Worm (Caenorhabditis elegans) whole organism, late embryonic: ENCODE results near the gene T07C4.3.
A peak's percentile ranks its signal among the peaks of the same experiment; 100 is the strongest.

Experiments
- C08G9.2 ChIP-seq: sonication (generic microtip); optimal IDR thresholded peaks from 2 replicates; lab custom pipeline; 2016; ENCODE audit warnings: mild to moderate bottlenecking, missing genetic modification characterization, moderate library complexity, missing compliant biosample characterization
- C38D4.7 ChIP-seq: fragments of 200-800 bp; sonication (Bioruptor generic); optimal IDR thresholded peaks from 2 replicates; lab custom pipeline; 2018; ENCODE audit warnings: mild to moderate bottlenecking, missing genetic modification characterization, moderate library complexity, missing compliant biosample characterization
- F13H6.1 ChIP-seq: sonication (generic microtip); optimal IDR thresholded peaks from 2 replicates; lab custom pipeline; 2016; ENCODE audit warnings: missing genetic modification characterization, missing compliant biosample characterization
- K02D7.2 ChIP-seq: sonication (generic microtip); optimal IDR thresholded peaks from 2 replicates; lab custom pipeline; 2017; ENCODE audit warnings: mild to moderate bottlenecking, missing genetic modification characterization, missing compliant biosample characterization
- ahr-1 ChIP-seq: sonication (generic microtip); optimal IDR thresholded peaks from 2 replicates; lab custom pipeline; 2016; ENCODE audit warnings: missing genetic modification characterization, missing compliant biosample characterization
- ama-1 ChIP-seq: fragments of 150-350 bp; optimal IDR thresholded peaks from 2 replicates; lab custom pipeline; 2014
- ceh-14 ChIP-seq: sonication (generic microtip); optimal IDR thresholded peaks from 2 replicates; lab custom pipeline; 2016; ENCODE audit warnings: missing genotype, missing genetic modification characterization, missing compliant biosample characterization
- ceh-22 ChIP-seq: sonication (generic microtip); optimal IDR thresholded peaks from 2 replicates; lab custom pipeline; 2017; ENCODE audit warnings: missing biosample characterization, missing genetic modification characterization
- ceh-24 ChIP-seq: sonication (generic microtip); optimal IDR thresholded peaks from 2 replicates; lab custom pipeline; 2016; ENCODE audit warnings: mild to moderate bottlenecking, missing genetic modification characterization, missing compliant biosample characterization
- ceh-30 ChIP-seq: fragments of 150-350 bp; optimal IDR thresholded peaks from 2 replicates; lab custom pipeline; 2014; ENCODE audit warnings: missing biosample characterization, missing genetic modification characterization
- ceh-48 ChIP-seq: sonication (generic microtip); optimal IDR thresholded peaks from 2 replicates; lab custom pipeline; 2016; ENCODE audit warnings: missing genetic modification characterization, inconsistent platforms, missing compliant biosample characterization
- che-1 ChIP-seq: sonication (generic microtip); optimal IDR thresholded peaks from 2 replicates; lab custom pipeline; 2016; ENCODE audit warnings: mild to moderate bottlenecking, missing genetic modification characterization, missing compliant biosample characterization
- dmd-4 ChIP-seq: sonication (generic microtip); optimal IDR thresholded peaks from 2 replicates; lab custom pipeline; 2016; ENCODE audit warnings: borderline replicate concordance, missing genetic modification characterization, missing compliant biosample characterization
- dve-1 ChIP-seq: sonication (generic microtip); optimal IDR thresholded peaks from 2 replicates; lab custom pipeline; 2017; ENCODE audit warnings: antibody characterized with exemption, mild to moderate bottlenecking, missing genetic modification characterization, missing compliant biosample characterization
- elt-2 ChIP-seq: sonication (generic microtip); optimal IDR thresholded peaks from 2 replicates; lab custom pipeline; 2016; ENCODE audit warnings: missing genetic modification reagents, missing genetic modification characterization, missing compliant biosample characterization
- elt-4 ChIP-seq: sonication (generic microtip); optimal IDR thresholded peaks from 2 replicates; lab custom pipeline; 2016; ENCODE audit warnings: missing genetic modification characterization, missing compliant biosample characterization
- eyg-1 ChIP-seq: sonication (generic microtip); optimal IDR thresholded peaks from 2 replicates; lab custom pipeline; 2016; ENCODE audit warnings: missing genotype, missing genetic modification characterization, missing compliant biosample characterization
- fkh-10 ChIP-seq: fragments of 150-350 bp; optimal IDR thresholded peaks from 2 replicates; lab custom pipeline; 2014; ENCODE audit warnings: missing biosample characterization, missing genetic modification reagents, missing genetic modification characterization
- fkh-6 ChIP-seq: sonication (generic microtip); optimal IDR thresholded peaks from 2 replicates; lab custom pipeline; 2016; ENCODE audit warnings: missing genetic modification characterization, missing compliant biosample characterization
- hlh-13 ChIP-seq: fragments of 200-800 bp; sonication (Bioruptor generic); optimal IDR thresholded peaks from 2 replicates; lab custom pipeline; 2018; ENCODE audit warnings: mild to moderate bottlenecking, missing genetic modification characterization, missing compliant biosample characterization
- hlh-15 ChIP-seq: sonication (generic microtip); optimal IDR thresholded peaks from 2 replicates; lab custom pipeline; 2016; ENCODE audit warnings: missing genetic modification characterization, missing compliant biosample characterization
- hlh-30 ChIP-seq: sonication (generic microtip); optimal IDR thresholded peaks from 2 replicates; lab custom pipeline; 2017; ENCODE audit warnings: antibody characterized with exemption, missing genetic modification characterization, missing compliant biosample characterization; ENCODE audit not compliant: insufficient read depth
- hlh-6 ChIP-seq: sonication (generic microtip); optimal IDR thresholded peaks from 2 replicates; lab custom pipeline; 2016; ENCODE audit warnings: missing genotype, missing genetic modification characterization, missing compliant biosample characterization
- hlh-8 ChIP-seq: sonication (generic microtip); optimal IDR thresholded peaks from 2 replicates; lab custom pipeline; 2016; ENCODE audit warnings: missing genotype, missing genetic modification characterization, missing compliant biosample characterization
- nfya-1 ChIP-seq: sonication (generic microtip); optimal IDR thresholded peaks from 2 replicates; lab custom pipeline; 2017; ENCODE audit warnings: missing genetic modification characterization, mild to moderate bottlenecking, missing compliant biosample characterization, antibody characterized with exemption, moderate library complexity
- nhr-11 ChIP-seq: fragments of 150-350 bp; optimal IDR thresholded peaks from 2 replicates; lab custom pipeline; 2014; ENCODE audit warnings: missing biosample characterization, missing genetic modification characterization
- nhr-232 ChIP-seq: sonication (generic microtip); optimal IDR thresholded peaks from 2 replicates; lab custom pipeline; 2016; ENCODE audit warnings: missing genetic modification characterization, missing compliant biosample characterization
- npax-4 ChIP-seq: sonication (generic microtip); optimal IDR thresholded peaks from 2 replicates; lab custom pipeline; 2016; ENCODE audit warnings: missing genetic modification characterization, missing compliant biosample characterization
- odd-2 ChIP-seq: sonication (generic microtip); optimal IDR thresholded peaks from 2 replicates; lab custom pipeline; 2017; ENCODE audit warnings: antibody characterized with exemption, mild to moderate bottlenecking, missing genetic modification characterization, missing compliant biosample characterization
- ref-2 ChIP-seq: sonication (generic microtip); optimal IDR thresholded peaks from 2 replicates; lab custom pipeline; 2016; ENCODE audit warnings: missing genetic modification characterization, missing compliant biosample characterization
- sox-4 ChIP-seq: sonication (generic microtip); optimal IDR thresholded peaks from 2 replicates; lab custom pipeline; 2017; ENCODE audit warnings: mild to moderate bottlenecking, missing genetic modification characterization, inconsistent platforms, missing compliant biosample characterization
- tbx-2 ChIP-seq: sonication (generic microtip); optimal IDR thresholded peaks from 2 replicates; lab custom pipeline; 2016; ENCODE audit warnings: missing genetic modification characterization, missing compliant biosample characterization
- tbx-7 ChIP-seq: sonication (generic microtip); optimal IDR thresholded peaks from 2 replicates; lab custom pipeline; 2016; ENCODE audit warnings: missing genotype, missing genetic modification characterization, missing compliant biosample characterization
- ttx-3 ChIP-seq: sonication (generic microtip); optimal IDR thresholded peaks from 2 replicates; lab custom pipeline; 2016; ENCODE audit warnings: missing genetic modification reagents, missing genetic modification characterization, missing compliant biosample characterization
- unc-42 ChIP-seq: sonication (generic microtip); optimal IDR thresholded peaks from 2 replicates; lab custom pipeline; 2016; ENCODE audit warnings: missing genotype, missing genetic modification characterization, missing compliant biosample characterization

T07C4.3 gene

ce11 chrIII:10391628-10392027, 39.7 kb downstream of the T07C4.3 start, which contains the start of gene M03C11.9:
TSS of gene M03C11.9 (minus strand) at chrIII:10391728.
- TF ChIP-seq sox-4 (tag; lab: Kevin White, UChicago) (no peak), F13H6.1 (tag; lab: Kevin White, UChicago) (no peak), tbx-7 (tag; lab: Kevin White, UChicago) (no peak), K02D7.2 (no peak), che-1 (tag; lab: Kevin White, UChicago) (no peak), nhr-11 (tag; lab: Kevin White, UChicago) (no peak), ceh-22 (tag; lab: Kevin White, UChicago) (no peak), fkh-10 (GFP tag; lab: Kevin White, UChicago) (no peak), hlh-6 (tag; lab: Kevin White, UChicago) (no peak), ceh-30 (tag; lab: Kevin White, UChicago) (no peak), npax-4 (tag; lab: Kevin White, UChicago) (no peak), elt-4 (tag; lab: Kevin White, UChicago) (no peak)

ce11 chrIII:10395990-10396389, 44.0 kb downstream of the T07C4.3 start, which contains the start of gene M03C11.1:
TSS of gene M03C11.1 (minus strand) at chrIII:10396090.
- no peak for TF ChIP-seq unc-42
- TF ChIP-seq odd-2 (tag; lab: Kevin White, UChicago): no peak
- TF ChIP-seq ref-2 (tag; lab: Kevin White, UChicago): no peak
- no peak for TF ChIP-seq hlh-13 (GFP tag; lab: Kevin White, UChicago)
- TF ChIP-seq dve-1 (tag; lab: Kevin White, UChicago): no peak
- TF ChIP-seq hlh-30 (tag; lab: Kevin White, UChicago): no peak
- no peak for TF ChIP-seq hlh-8 (tag; lab: Kevin White, UChicago)
- no peak for TF ChIP-seq dmd-4 (tag; lab: Kevin White, UChicago)
- TF ChIP-seq nhr-232 (tag; lab: Kevin White, UChicago): no peak
- no peak for TF ChIP-seq ceh-30 (tag; lab: Kevin White, UChicago)
- no peak for TF ChIP-seq ahr-1 (tag; lab: Kevin White, UChicago)
- TF ChIP-seq fkh-6 (tag; lab: Kevin White, UChicago): no peak
- TF ChIP-seq, all 69 proteins: peak for 0

- peak; percentile 31 for TF ChIP-seq tbx-2 (tag; lab: Kevin White, UChicago)
- TF ChIP-seq ceh-14: peak; percentile 59
- peak; percentile 9 for TF ChIP-seq ttx-3 (tag; lab: Kevin White, UChicago)
- TF ChIP-seq hlh-15 (tag; lab: Kevin White, UChicago): no peak
- TF ChIP-seq ama-1 (lab: Kevin White, UChicago): no peak
- TF ChIP-seq fkh-10 (GFP tag; lab: Kevin White, UChicago): no peak
- no peak for TF ChIP-seq nfya-1 (tag; lab: Kevin White, UChicago)
- peak; percentile 35 for TF ChIP-seq unc-42
- TF ChIP-seq dmd-4 (tag; lab: Kevin White, UChicago): no peak
- no peak for TF ChIP-seq C08G9.2 (tag; lab: Kevin White, UChicago)
- TF ChIP-seq elt-2: no peak
- TF ChIP-seq ceh-24 (tag; lab: Kevin White, UChicago): no peak
- no peak for TF ChIP-seq eyg-1 (tag; lab: Kevin White, UChicago)
Measured at ce11 chrIII:10396891-10397502, 45.0 kb downstream of the T07C4.3 start.

- TF ChIP-seq elt-2 (no peak), C38D4.7 (no peak), unc-42 (peak; percentile 92), F13H6.1 (tag; lab: Kevin White, UChicago) (no peak), ceh-48 (peak; percentile 72)
- TF ChIP-seq, all 69 proteins: peak for 2
Measured at ce11 chrIII:10398919-10399318, 47.0 kb downstream of the T07C4.3 start.
